Worm (Caenorhabditis elegans): ENCODE results near the gene Y75B8A.19.

- TF ChIP-seq him-1 (tag; optimal IDR thresholded peaks at IDR 0.05) (no peak), W03F9.2 (tag; optimal IDR thresholded peaks at IDR 0.05) (no peak), dao-5 (tag; optimal IDR thresholded peaks at IDR 0.05) (no peak)
Observed at ce11 chrIII:12235359-12235758, 8.9 kb downstream of the Y75B8A.19 start.
